Fruit fly (Drosophila melanogaster) S2 (cell line): ENCODE measurements around the gene soti.

Source experiments
- CG8478 ChIP-seq: fragments of >200 bp; optimal IDR thresholded peaks from 2 replicates; lab custom pipeline; 2018
- CTCF ChIP-seq, 2 experiments: fragments of >200 bp; optimal IDR thresholded peaks; 2 replicates each; lab custom pipeline; 2018

DNA sequence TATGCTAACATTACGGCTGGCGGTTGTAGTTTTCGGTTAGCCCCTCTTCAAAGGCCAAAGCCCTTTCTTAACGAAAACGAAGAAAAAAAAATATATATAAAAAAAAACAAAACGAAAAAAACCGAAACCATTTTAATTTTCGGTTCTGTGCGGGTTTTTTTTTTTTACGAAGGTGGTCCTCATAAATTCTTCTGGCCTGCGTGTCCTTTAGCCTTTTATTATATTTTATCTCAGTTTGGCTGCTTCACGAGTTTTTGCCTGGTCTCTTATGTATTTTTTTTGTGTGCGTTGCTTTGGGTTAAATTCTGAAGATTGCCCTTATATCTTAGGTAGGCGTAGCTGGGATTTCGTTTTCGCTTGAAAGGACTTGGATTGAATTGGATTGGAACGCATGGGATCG lies 17.1 kb upstream of the soti start:
- TF ChIP-seq CG8478 (lab: Kevin White, UChicago): no peak
- TF ChIP-seq CTCF (optimal IDR thresholded peaks at IDR 0.05; lab: Kevin White, UChicago): no peak
